Fruit fly (Drosophila melanogaster) whole organism, embryonic: Measurements from ENCODE around the gene CG12116.
A peak's percentile ranks its signal among the peaks of the same experiment; 100 is the strongest.

Experiments used
- Adf1 ChIP-seq: fragments of 200-800 bp; sonication (Bioruptor generic); IDR thresholded peaks from 2 replicates; pipeline ENCODE4 v1.3.6; 2022; ENCODE audit warnings: missing biosample characterization, missing genetic modification characterization
- B-H2 ChIP-seq: fragments of 200-800 bp; sonication (Bioruptor generic); optimal IDR thresholded peaks from 2 replicates; lab custom pipeline; 2018; ENCODE audit warnings: missing biosample characterization, mild to moderate bottlenecking, missing genetic modification characterization
- CG11398 ChIP-seq: fragments of 200-800 bp; sonication (Bioruptor generic); optimal IDR thresholded peaks from 2 replicates; lab custom pipeline; 2016; ENCODE audit warnings: missing biosample characterization, missing genetic modification characterization
- CG11695 ChIP-seq: fragments of 200-800 bp; sonication (Bioruptor generic); IDR thresholded peaks from 3 replicates; pipeline ENCODE4 v1.3.6; 2022; ENCODE audit warnings: missing biosample characterization, missing genetic modification characterization
- CG12744 ChIP-seq: fragments of 200-800 bp; sonication (Bioruptor generic); optimal IDR thresholded peaks from 2 replicates; lab custom pipeline; 2016; ENCODE audit warnings: missing biosample characterization, missing genetic modification characterization
- CG13296 ChIP-seq: fragments of 200-800 bp; sonication (Bioruptor generic); optimal IDR thresholded peaks from 3 replicates; lab custom pipeline; 2018; ENCODE audit warnings: missing biosample characterization, mild to moderate bottlenecking, missing genetic modification characterization
- CG14441 ChIP-seq: fragments of 200-800 bp; sonication (Bioruptor generic); IDR thresholded peaks from 2 replicates; pipeline ENCODE4 v1.3.6; 2022; ENCODE audit warnings: missing biosample characterization, missing genetic modification characterization
- CG15514 ChIP-seq: fragments of 200-800 bp; sonication (Bioruptor generic); optimal IDR thresholded peaks from 3 replicates; lab custom pipeline; 2017; ENCODE audit warnings: missing biosample characterization, missing genetic modification characterization, mild to moderate bottlenecking, moderate library complexity, missing genetic modification reagents
- CG17328 ChIP-seq: fragments of 200-800 bp; sonication (Bioruptor generic); IDR thresholded peaks from 2 replicates; pipeline ENCODE4 v1.3.6; 2022; ENCODE audit warnings: missing biosample characterization, missing genetic modification characterization
- CG2678 ChIP-seq: fragments of 200-800 bp; sonication (Bioruptor generic); optimal IDR thresholded peaks from 3 replicates; lab custom pipeline; 2019; ENCODE audit warnings: missing biosample characterization, mild to moderate bottlenecking, missing genetic modification characterization, moderate library complexity
- CG30431 ChIP-seq: fragments of 200-800 bp; sonication (Bioruptor generic); optimal IDR thresholded peaks from 2 replicates; lab custom pipeline; 2017; ENCODE audit warnings: missing biosample characterization, missing genetic modification characterization
- CG3163 ChIP-seq: fragments of 200-800 bp; sonication (Bioruptor generic); optimal IDR thresholded peaks from 3 replicates; lab custom pipeline; 2016; ENCODE audit warnings: missing biosample characterization, missing genetic modification characterization
- CG4854 ChIP-seq: fragments of 200-800 bp; sonication (Bioruptor generic); optimal IDR thresholded peaks from 2 replicates; lab custom pipeline; 2016; ENCODE audit warnings: missing biosample characterization, missing genetic modification characterization, inconsistent platforms
- CG5245 ChIP-seq: fragments of 200-800 bp; sonication (Bioruptor generic); optimal IDR thresholded peaks from 3 replicates; lab custom pipeline; 2016; ENCODE audit warnings: missing biosample characterization, missing genetic modification characterization
- CG8089 ChIP-seq: fragments of 200-800 bp; sonication (Bioruptor generic); optimal IDR thresholded peaks from 3 replicates; lab custom pipeline; 2016; ENCODE audit warnings: missing biosample characterization, missing genetic modification characterization
- CG9437 ChIP-seq: fragments of 200-800 bp; sonication (Bioruptor generic); optimal IDR thresholded peaks from 2 replicates; lab custom pipeline; 2018; ENCODE audit warnings: missing biosample characterization, mild to moderate bottlenecking, missing genetic modification characterization
- Chrac-16 ChIP-seq: fragments of 200-800 bp; sonication (Bioruptor generic); optimal IDR thresholded peaks from 3 replicates; lab custom pipeline; 2016; ENCODE audit warnings: missing biosample characterization, missing genetic modification characterization
- Dip2 ChIP-seq: fragments of 200-800 bp; sonication (Bioruptor generic); IDR thresholded peaks from 2 replicates; pipeline ENCODE4 v1.3.6; 2022; ENCODE audit warnings: missing biosample characterization, missing genetic modification characterization
- ERR ChIP-seq: fragments of 200-800 bp; sonication (Bioruptor generic); optimal IDR thresholded peaks from 2 replicates; lab custom pipeline; 2016; ENCODE audit warnings: missing biosample characterization, missing genetic modification characterization
- Eip74EF ChIP-seq, 2 experiments: fragments of 200-800 bp in 1 of 2; fragments of >200 bp in 1 of 2; sonication (Bioruptor generic) in 1 of 2; optimal IDR thresholded peaks; 2 replicates each; lab custom pipeline; 2017 to 2019; ENCODE audit warnings: missing biosample characterization in 2 of 2, missing genetic modification characterization in 2 of 2, mild to moderate bottlenecking in 1 of 2, moderate library complexity in 1 of 2
- GATAe ChIP-seq: fragments of 200-800 bp; sonication (Bioruptor generic); conservative IDR thresholded peaks from 2 replicates; pipeline ENCODE4 v1.3.6; 2022; ENCODE audit warnings: missing biosample characterization, missing genetic modification characterization
- Mad ChIP-seq: fragments of 200-800 bp; sonication (Bioruptor generic); optimal IDR thresholded peaks from 2 replicates; lab custom pipeline; 2016; ENCODE audit warnings: missing biosample characterization, missing genetic modification characterization
- Mrtf ChIP-seq: fragments of 200-800 bp; sonication (Bioruptor generic); IDR thresholded peaks from 3 replicates; pipeline ENCODE4 v1.3.6; 2022; ENCODE audit warnings: missing biosample characterization, missing genetic modification characterization
- Ptx1 ChIP-seq: fragments of 200-800 bp; sonication (Bioruptor generic); IDR thresholded peaks from 2 replicates; pipeline ENCODE4 v1.3.6; 2022; ENCODE audit warnings: missing biosample characterization, missing genetic modification characterization
- Sin3A ChIP-seq: fragments of >200 bp; optimal IDR thresholded peaks from 2 replicates; lab custom pipeline; 2018
- Sox100B ChIP-seq: fragments of 200-800 bp; sonication (Bioruptor generic); optimal IDR thresholded peaks from 3 replicates; lab custom pipeline; 2018; ENCODE audit warnings: missing biosample characterization, mild to moderate bottlenecking, missing genetic modification characterization
- Sox102F ChIP-seq: fragments of 200-800 bp; sonication (Bioruptor generic); optimal IDR thresholded peaks from 2 replicates; lab custom pipeline; 2018; ENCODE audit warnings: missing biosample characterization, mild to moderate bottlenecking, missing genetic modification characterization, moderate library complexity
- ab ChIP-seq: fragments of 200-800 bp; sonication (Bioruptor generic); optimal IDR thresholded peaks from 2 replicates; lab custom pipeline; 2016; ENCODE audit warnings: missing biosample characterization, missing genetic modification characterization
- ase ChIP-seq: fragments of 200-800 bp; sonication (Bioruptor generic); IDR thresholded peaks from 3 replicates; pipeline ENCODE4 v1.3.6; 2022; ENCODE audit warnings: missing biosample characterization, missing genetic modification characterization
- ash1 ChIP-seq: fragments of 200-800 bp; sonication (Bioruptor generic); optimal IDR thresholded peaks from 2 replicates; lab custom pipeline; 2018; ENCODE audit warnings: missing biosample characterization, mild to moderate bottlenecking, missing genetic modification characterization
- bbx ChIP-seq: fragments of 200-800 bp; sonication (Bioruptor generic); IDR thresholded peaks from 2 replicates; pipeline ENCODE4 v1.3.6; 2022; ENCODE audit warnings: missing biosample characterization, missing genetic modification characterization; ENCODE audit not compliant: partially characterized antibody
- bigmax ChIP-seq: fragments of 200-800 bp; sonication (Bioruptor generic); optimal IDR thresholded peaks from 2 replicates; lab custom pipeline; 2018; ENCODE audit warnings: missing biosample characterization, mild to moderate bottlenecking, missing genetic modification characterization
- br ChIP-seq: fragments of >200 bp; optimal IDR thresholded peaks from 2 replicates; lab custom pipeline; 2017
- cato ChIP-seq: fragments of 200-800 bp; sonication (Bioruptor generic); optimal IDR thresholded peaks from 2 replicates; lab custom pipeline; 2016; ENCODE audit warnings: missing biosample characterization, missing genetic modification characterization, borderline replicate concordance
- chm ChIP-seq: fragments of 200-800 bp; sonication (Bioruptor generic); IDR thresholded peaks from 2 replicates; pipeline ENCODE4 v1.3.6; 2022; ENCODE audit warnings: missing biosample characterization, missing genetic modification characterization
- chn ChIP-seq: fragments of 200-800 bp; sonication (Bioruptor generic); optimal IDR thresholded peaks from 2 replicates; lab custom pipeline; 2016; ENCODE audit warnings: missing biosample characterization, missing genetic modification characterization
- corto ChIP-seq: fragments of 200-800 bp; sonication (Bioruptor generic); optimal IDR thresholded peaks from 2 replicates; lab custom pipeline; 2016; ENCODE audit warnings: missing biosample characterization, mild to moderate bottlenecking, missing genetic modification characterization, moderate library complexity
- dpn ChIP-seq, 2 experiments: fragments of 200-800 bp; sonication (Bioruptor generic); optimal IDR thresholded peaks; 3 replicates each; lab custom pipeline; 2016; ENCODE audit warnings: missing biosample characterization in 2 of 2, missing genetic modification characterization in 2 of 2
- en ChIP-seq: fragments of 200-800 bp; sonication (Bioruptor generic); optimal IDR thresholded peaks from 2 replicates; lab custom pipeline; 2016; ENCODE audit warnings: missing biosample characterization, missing genetic modification characterization
- esg ChIP-seq: fragments of 200-800 bp; sonication (Bioruptor generic); conservative IDR thresholded peaks from 2 replicates; pipeline ENCODE4 v1.3.6; 2022; ENCODE audit warnings: missing biosample characterization, missing genetic modification characterization
- fd3F ChIP-seq: fragments of 200-800 bp; sonication (Bioruptor generic); optimal IDR thresholded peaks from 2 replicates; lab custom pipeline; 2018; ENCODE audit warnings: missing biosample characterization, mild to moderate bottlenecking, missing genetic modification characterization, moderate library complexity
- grn ChIP-seq: fragments of 200-800 bp; sonication (Bioruptor generic); optimal IDR thresholded peaks from 3 replicates; lab custom pipeline; 2017; ENCODE audit warnings: missing biosample characterization, missing genetic modification characterization
- kni ChIP-seq: fragments of 200-800 bp; sonication (Bioruptor generic); optimal IDR thresholded peaks from 3 replicates; lab custom pipeline; 2017; ENCODE audit warnings: mild to moderate bottlenecking, missing biosample characterization, missing genetic modification reagents, missing genetic modification characterization
- odd ChIP-seq: fragments of 200-800 bp; sonication (Bioruptor generic); optimal IDR thresholded peaks from 2 replicates; lab custom pipeline; 2017; ENCODE audit warnings: missing biosample characterization, mild to moderate bottlenecking, missing genetic modification characterization
- otp ChIP-seq: fragments of 200-800 bp; sonication (Bioruptor generic); IDR thresholded peaks from 3 replicates; pipeline ENCODE4, ENCODE4 v1.3.6; 2022; ENCODE audit warnings: missing biosample characterization, missing genetic modification characterization
- pb ChIP-seq: fragments of 200-800 bp; sonication (Bioruptor generic); optimal IDR thresholded peaks from 3 replicates; lab custom pipeline; 2016; ENCODE audit warnings: missing biosample characterization, missing genetic modification characterization
- pho ChIP-seq: fragments of 200-800 bp; sonication (Bioruptor generic); optimal IDR thresholded peaks from 2 replicates; lab custom pipeline; 2016; ENCODE audit warnings: missing biosample characterization, missing genetic modification characterization
- pzg ChIP-seq: fragments of 200-800 bp; sonication (Bioruptor generic); optimal IDR thresholded peaks from 3 replicates; lab custom pipeline; 2018; ENCODE audit warnings: missing biosample characterization, mild to moderate bottlenecking, missing genetic modification characterization, moderate library complexity
- salm ChIP-seq: fragments of 200-800 bp; sonication (Bioruptor generic); optimal IDR thresholded peaks from 2 replicates; lab custom pipeline; 2018; ENCODE audit warnings: missing biosample characterization, mild to moderate bottlenecking, missing genetic modification characterization
- sisA ChIP-seq: fragments of 200-800 bp; sonication (Bioruptor generic); IDR thresholded peaks from 2 replicates; pipeline ENCODE4 v1.3.6; 2022; ENCODE audit warnings: missing biosample characterization, missing genetic modification characterization
- ssp ChIP-seq: fragments of 200-800 bp; sonication (Bioruptor generic); IDR thresholded peaks from 2 replicates; pipeline ENCODE4 v1.3.6; 2022; ENCODE audit warnings: missing biosample characterization, missing genetic modification characterization
- zen2 ChIP-seq: fragments of 200-800 bp; sonication (Bioruptor generic); IDR thresholded peaks from 3 replicates; pipeline ENCODE4 v1.3.6; 2022; ENCODE audit warnings: missing biosample characterization, missing genetic modification characterization; ENCODE audit not compliant: partially characterized antibody

The CG12116 gene

dm6 chrX:8493473-8493872, 24.7 kb upstream of the CG12116 start (continued):
- TF ChIP-seq cato (GFP tag; lab: Kevin White, UChicago) (no peak), CG11398 (GFP tag; lab: Kevin White, UChicago) (no peak), otp (GFP tag; lab: Robert Waterston, UW) (peak; percentile 64; the same call in 1 of the 3 replicates), Eip74EF (GFP tag; optimal IDR thresholded peaks at IDR 0.05; lab: Kevin White, UChicago) (peak in 1 of 2 experiments; percentile 62), bbx (no peak), CG9437 (no peak), CG14441 (GFP tag; lab: Robert Waterston, UW) (peak; percentile 66), dpn (GFP tag; optimal IDR thresholded peaks at IDR 0.05; lab: Kevin White, UChicago) (peak in 1 of 2 experiments; percentile 28), CG4854 (no peak), Mrtf (GFP tag; lab: Robert Waterston, UW) (0 out of 3 replicates have a peak, but pooled peaks have one; percentile 43), en (GFP tag; lab: Kevin White, UChicago) (no peak), CG5245 (GFP tag; lab: Kevin White, UChicago) (no peak), Sox102F (GFP tag; lab: Kevin White, UChicago) (peak; percentile 24), CG12744 (GFP tag; lab: Kevin White, UChicago) (no peak), pho (GFP tag; lab: Kevin White, UChicago) (peak; percentile 51), ab (GFP tag; lab: Kevin White, UChicago) (no peak), CG30431 (no peak), Dip2 (GFP tag; lab: Robert Waterston, UW) (no peak), odd (GFP tag; lab: Kevin White, UChicago) (no peak), esg (GFP tag; lab: Robert Waterston, UW) (0 out of 2 replicates have a peak, but pooled peaks have one; percentile 23), chn (GFP tag; lab: Kevin White, UChicago) (no peak), ERR (GFP tag; lab: Kevin White, UChicago) (no peak), ssp (no peak), Adf1 (GFP tag; lab: Robert Waterston, UW) (no peak), ash1 (no peak), pb (GFP tag; lab: Kevin White, UChicago) (no peak), corto (GFP tag; lab: Kevin White, UChicago) (no peak), Ptx1 (GFP tag; lab: Robert Waterston, UW) (peak; percentile 52), chm (no peak; the same call in 1 of the 2 replicates), Sox100B (GFP tag; lab: Kevin White, UChicago) (no peak), CG15514 (GFP tag; lab: Kevin White, UChicago) (peak; percentile 34), br (no peak), ase (no peak), CG17328 (GFP tag; lab: Robert Waterston, UW) (peak; percentile 29; the same call in 1 of the 2 replicates), CG13296 (GFP tag; lab: Kevin White, UChicago) (no peak), fd3F (GFP tag; lab: Kevin White, UChicago) (peak; percentile 31), kni (GFP tag; lab: Kevin White, UChicago) (no peak), CG11695 (GFP tag; lab: Robert Waterston, UW) (peak; percentile 64; the same call in 2 of the 3 replicates), CG2678 (tag; lab: Kevin White, UChicago) (peak; percentile 57), CG3163 (GFP tag; lab: Kevin White, UChicago) (no peak), Chrac-16 (no peak), grn (no peak), Sin3A (lab: Kevin White, UChicago) (no peak), pzg (GFP tag; lab: Kevin White, UChicago) (no peak), Mad (GFP tag; lab: Kevin White, UChicago) (no peak), B-H2 (no peak), salm (no peak), sisA (no peak), GATAe (no peak), CG8089 (GFP tag; lab: Kevin White, UChicago) (no peak), bigmax (GFP tag; lab: Kevin White, UChicago) (no peak), zen2 (GFP tag; lab: Robert Waterston, UW) (no peak)
